Worm (Caenorhabditis elegans): Measurements from ENCODE around the gene T01E8.8.

DNA sequence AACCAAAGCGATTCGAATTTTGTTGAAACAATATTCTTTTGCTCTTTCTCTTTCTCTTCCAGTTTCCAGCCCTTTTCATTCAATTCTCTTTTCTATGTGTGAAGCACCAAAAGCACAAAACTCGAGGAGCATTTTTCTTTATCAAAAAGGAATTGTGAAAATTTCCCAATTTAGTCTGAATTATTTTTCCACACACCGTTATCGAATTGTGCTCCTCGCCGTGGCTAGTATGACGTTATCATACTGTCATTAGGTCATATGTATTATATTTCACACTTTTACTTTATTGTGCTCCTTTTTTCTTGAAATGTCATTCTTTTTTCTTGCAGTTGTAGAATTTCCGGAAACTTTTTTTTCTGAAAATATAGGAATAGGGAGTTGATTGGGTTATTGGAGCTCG, 9.4 kb upstream of the T01E8.8 start:
- TF ChIP-seq ama-1 (optimal IDR thresholded peaks at IDR 0.05) (no peak), tbx-11 (GFP tag; IDR thresholded peaks at IDR 0.05) (no peak), ceh-36 (tag; optimal IDR thresholded peaks at IDR 0.05) (no peak), hmg-4 (GFP tag; optimal IDR thresholded peaks at IDR 0.05) (no peak), tra-4 (tag; optimal IDR thresholded peaks at IDR 0.05) (no peak), ets-7 (tag; optimal IDR thresholded peaks at IDR 0.05) (no peak), ceh-13 (GFP tag; optimal IDR thresholded peaks at IDR 0.05) (no peak), flt-1 (GFP tag; IDR thresholded peaks at IDR 0.05) (no peak)

Data from whole organism, early embryonic.